Fruit fly (Drosophila melanogaster): ENCODE data around the gene FASN1.

- TF ChIP-seq gt (GFP tag; IDR thresholded peaks at IDR 0.05) (no peak), danr (GFP tag; IDR thresholded peaks at IDR 0.05) (no peak), CG14667 (GFP tag; IDR thresholded peaks at IDR 0.05) (no peak), Opbp (GFP tag; IDR thresholded peaks at IDR 0.05; ENCODE audit: partially characterized antibody) (no peak), cg (GFP tag; optimal IDR thresholded peaks at IDR 0.05) (no peak), CG14014 (GFP tag; IDR thresholded peaks at IDR 0.05) (no peak)
These were observed 32.0 kb downstream of the FASN1 start for dm6 chr2L:3088238-3088874.
